Worm (Caenorhabditis elegans): ENCODE measurements around the gene grl-3.
A peak's percentile ranks its signal among the peaks of the same experiment; 100 is the strongest.

Gene grl-3

ce11 chrV:11430823-11431222 is 19.5 kb downstream of the grl-3 start:
- peak; percentile 40 for TF ChIP-seq unc-42 (tag; optimal IDR thresholded peaks at IDR 0.05)
- no peak for TF ChIP-seq rnt-1 (tag; optimal IDR thresholded peaks at IDR 0.05)

- no peak for TF ChIP-seq ceh-18 (tag; optimal IDR thresholded peaks at IDR 0.05)
- TF ChIP-seq lim-6 (tag; optimal IDR thresholded peaks at IDR 0.05), result no peak
- no peak for TF ChIP-seq ahr-1 (tag; optimal IDR thresholded peaks at IDR 0.05)
- no peak for TF ChIP-seq odd-2 (tag; optimal IDR thresholded peaks at IDR 0.05)
- TF ChIP-seq dve-1 (tag; optimal IDR thresholded peaks at IDR 0.05), result no peak
- no peak for TF ChIP-seq ceh-31 (tag; optimal IDR thresholded peaks at IDR 0.05)
- TF ChIP-seq pax-1 (tag; optimal IDR thresholded peaks at IDR 0.05), result no peak
- no peak for TF ChIP-seq gmeb-2 (tag; optimal IDR thresholded peaks at IDR 0.05)
- TF ChIP-seq ceh-9 (tag; optimal IDR thresholded peaks at IDR 0.05), result no peak
- TF ChIP-seq nhr-11 (tag; optimal IDR thresholded peaks at IDR 0.05), result no peak
- TF ChIP-seq lin-11 (tag; optimal IDR thresholded peaks at IDR 0.05), result no peak
- no peak for TF ChIP-seq nhr-232 (tag; optimal IDR thresholded peaks at IDR 0.05)
- TF ChIP-seq ceh-48 (tag; optimal IDR thresholded peaks at IDR 0.05), result no peak
- TF ChIP-seq ceh-45 (GFP tag; IDR thresholded peaks at IDR 0.05), result no peak
- TF ChIP-seq ceh-30 (tag; optimal IDR thresholded peaks at IDR 0.05), result no peak
- TF ChIP-seq hlh-13 (GFP tag; optimal IDR thresholded peaks at IDR 0.05), result no peak
Observed at ce11 chrV:11435242-11435641, 23.9 kb downstream of the grl-3 start.

- TF ChIP-seq F13H6.1 (tag; optimal IDR thresholded peaks at IDR 0.05), result no peak
- peak; percentile 39 for TF ChIP-seq unc-42 (tag; optimal IDR thresholded peaks at IDR 0.05)
- TF ChIP-seq ets-4 (tag; optimal IDR thresholded peaks at IDR 0.05), result no peak
- TF ChIP-seq pha-4 (tag; optimal IDR thresholded peaks at IDR 0.05), result no peak
Observed at ce11 chrV:11436407-11436806, 25.1 kb downstream of the grl-3 start.

- TF ChIP-seq fkh-6 (tag; optimal IDR thresholded peaks at IDR 0.05) (no peak), K02D7.2 (tag; optimal IDR thresholded peaks at IDR 0.05) (no peak), tbx-7 (tag; optimal IDR thresholded peaks at IDR 0.05) (no peak), fkh-10 (GFP tag; optimal IDR thresholded peaks at IDR 0.05) (no peak), pqm-1 (tag; optimal IDR thresholded peaks at IDR 0.05) (no peak), hlh-6 (tag; optimal IDR thresholded peaks at IDR 0.05) (no peak), ceh-6 (GFP tag; optimal IDR thresholded peaks at IDR 0.05) (no peak), ceh-19 (GFP tag; optimal IDR thresholded peaks at IDR 0.05) (no peak), pros-1 (tag; optimal IDR thresholded peaks at IDR 0.05) (no peak)
Observed at ce11 chrV:11438464-11438863, 27.2 kb downstream of the grl-3 start, which contains the start of gene dmsr-1. Gene dmsr-1, plus strand, starts transcription at chrV:11438764.

ce11 chrV:11439202-11439601 is 27.9 kb downstream of the grl-3 start:
- TF ChIP-seq pag-3 (tag; optimal IDR thresholded peaks at IDR 0.05; ENCODE audit: borderline replicate concordance) (no peak), ama-1 (optimal IDR thresholded peaks at IDR 0.05) (no peak), pax-1 (tag; optimal IDR thresholded peaks at IDR 0.05) (no peak), ceh-22 (tag; optimal IDR thresholded peaks at IDR 0.05) (no peak), ceh-24 (tag; optimal IDR thresholded peaks at IDR 0.05) (no peak), K02D7.2 (tag; optimal IDR thresholded peaks at IDR 0.05) (no peak), dve-1 (tag; optimal IDR thresholded peaks at IDR 0.05) (no peak), elt-2 (tag; optimal IDR thresholded peaks at IDR 0.05) (no peak), rnt-1 (tag; optimal IDR thresholded peaks at IDR 0.05) (no peak), gmeb-2 (tag; optimal IDR thresholded peaks at IDR 0.05) (no peak), ets-4 (tag; optimal IDR thresholded peaks at IDR 0.05) (no peak)

ce11 chrV:11443503-11443902 is 32.2 kb downstream of the grl-3 start, which contains the start of gene F57B7.2:
Gene F57B7.2, minus strand, starts transcription at chrV:11443603.
- TF ChIP-seq hlh-8 (tag; optimal IDR thresholded peaks at IDR 0.05) (no peak), unc-55 (GFP tag; optimal IDR thresholded peaks at IDR 0.05) (no peak), ceh-14 (tag; optimal IDR thresholded peaks at IDR 0.05) (no peak)
